Worm (Caenorhabditis elegans) whole organism, L1 larva: Measurements from ENCODE around the gene srz-63.

Source experiments
- blmp-1 ChIP-seq: fragments of 150-350 bp; optimal IDR thresholded peaks from 2 replicates; lab custom pipeline; 2014; ENCODE audit warnings: missing biosample characterization, missing genetic modification characterization
- ces-1 ChIP-seq: fragments of 150-350 bp; optimal IDR thresholded peaks from 2 replicates; lab custom pipeline; 2014; ENCODE audit warnings: missing biosample characterization, missing genetic modification reagents, missing genetic modification characterization
- egl-27 ChIP-seq, 2 experiments: fragments of 150-350 bp in 1 of 2; sonication (generic microtip); optimal IDR thresholded peaks; 3 replicates each; lab custom pipeline; 2017 to 2018; ENCODE audit warnings: missing biosample characterization in 2 of 2, missing genetic modification characterization in 2 of 2, missing genetic modification reagents in 2 of 2
- elt-3 ChIP-seq, 6 experiments: fragments of 150-350 bp in 1 of 6; sonication (generic microtip); optimal IDR thresholded peaks; 2 replicates each; lab custom pipeline; 2017 to 2018; ENCODE audit warnings: missing biosample characterization in 6 of 6, missing genetic modification characterization in 6 of 6, inconsistent platforms in 1 of 6
- fos-1 ChIP-seq: fragments of 150-350 bp; optimal IDR thresholded peaks from 2 replicates; lab custom pipeline; 2014; ENCODE audit warnings: missing biosample characterization, missing genetic modification characterization
- isw-1 ChIP-seq: fragments of 200-800 bp; sonication (Bioruptor generic); IDR thresholded peaks from 2 replicates; pipeline ENCODE4 v1.3.6; 2022; ENCODE audit warnings: missing genetic modification characterization, missing compliant biosample characterization
- mdl-1 ChIP-seq, 2 experiments: fragments of 150-350 bp; optimal IDR thresholded peaks; 2 replicates each; lab custom pipeline; 2014 to 2017; ENCODE audit warnings: missing biosample characterization in 2 of 2, missing genetic modification characterization in 2 of 2, inconsistent platforms in 1 of 2
- mep-1 ChIP-seq: fragments of 150-350 bp; optimal IDR thresholded peaks from 2 replicates; lab custom pipeline; 2014; ENCODE audit warnings: missing biosample characterization, missing genetic modification characterization
- nhr-77 ChIP-seq: fragments of 150-350 bp; optimal IDR thresholded peaks from 2 replicates; lab custom pipeline; 2014; ENCODE audit warnings: missing biosample characterization, missing genetic modification characterization
- skn-1 ChIP-seq: fragments of 150-350 bp; optimal IDR thresholded peaks from 2 replicates; lab custom pipeline; 2014; ENCODE audit warnings: missing biosample characterization, missing genetic modification characterization
- zip-4 ChIP-seq: fragments of 200-800 bp; sonication (Bioruptor generic); optimal IDR thresholded peaks from 2 replicates; lab custom pipeline; 2018; ENCODE audit warnings: mild to moderate bottlenecking, missing genetic modification characterization, moderate library complexity, missing compliant biosample characterization

DNA sequence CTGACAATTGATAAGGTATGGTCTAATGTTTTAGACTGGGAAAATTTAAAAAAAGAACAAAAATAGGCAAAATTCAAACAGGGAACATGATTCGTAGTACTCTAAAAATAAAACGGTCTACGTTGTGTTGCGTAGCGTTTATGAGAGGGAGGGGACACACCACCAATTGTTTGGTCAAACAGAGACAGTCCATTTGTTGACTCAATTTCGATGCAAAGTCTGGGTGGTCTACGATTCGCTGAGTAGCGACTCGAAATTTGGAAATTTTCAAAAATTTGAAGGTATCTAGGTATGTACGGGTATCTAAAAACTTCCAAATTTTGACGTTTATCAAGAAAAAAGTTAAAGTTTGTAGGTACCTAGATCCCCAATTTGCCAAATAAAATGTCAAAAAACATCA, 32.7 kb upstream of the srz-63 start:
- no peak for TF ChIP-seq zip-4 (GFP tag; lab: Kevin White, UChicago)
- TF ChIP-seq elt-3 (tag; optimal IDR thresholded peaks at IDR 0.05; lab: Kevin White, UChicago), result no peak
- no peak for TF ChIP-seq blmp-1 (tag; lab: Kevin White, UChicago)
- no peak for TF ChIP-seq mep-1 (tag; lab: Kevin White, UChicago)
- no peak for TF ChIP-seq nhr-77 (tag; lab: Kevin White, UChicago)
- no peak for TF ChIP-seq egl-27 (tag; optimal IDR thresholded peaks at IDR 0.05; lab: Kevin White, UChicago)
- no peak for TF ChIP-seq fos-1 (tag; lab: Kevin White, UChicago)
- no peak for TF ChIP-seq ces-1 (GFP tag; lab: Kevin White, UChicago)
- no peak for TF ChIP-seq isw-1 (GFP tag; lab: Robert Waterston, UW)
- no peak for TF ChIP-seq skn-1
- TF ChIP-seq mdl-1 (tag; optimal IDR thresholded peaks at IDR 0.05; lab: Kevin White, UChicago), result no peak
